Worm (Caenorhabditis elegans): Measurements from ENCODE around the gene ubl-1.
A peak's percentile ranks its signal among the peaks of the same experiment; 100 is the strongest.

DNA sequence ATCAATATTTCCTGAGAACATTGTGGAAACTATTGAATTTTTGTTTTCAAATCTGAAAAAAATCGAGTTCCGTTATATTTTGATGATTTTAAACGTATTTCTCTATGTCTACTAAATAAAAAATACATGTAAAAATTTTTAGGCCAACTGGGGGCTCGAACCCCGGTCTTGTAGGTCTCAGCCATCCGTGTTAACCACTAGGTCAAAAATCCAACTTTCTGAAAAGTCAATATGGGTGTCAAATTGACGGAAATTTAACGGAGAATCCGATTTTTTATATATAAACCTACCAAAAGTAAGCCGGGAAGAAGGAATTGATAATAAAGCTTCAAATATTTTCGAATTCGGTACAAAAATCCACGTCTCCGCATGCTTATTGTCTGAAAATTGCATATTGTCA, 38.2 kb downstream of the ubl-1 start:
- TF ChIP-seq K11D2.4 (GFP tag; IDR thresholded peaks at IDR 0.05) (no peak), aptf-3 (GFP tag; IDR thresholded peaks at IDR 0.05) (no peak), fkh-3 (tag; optimal IDR thresholded peaks at IDR 0.05) (no peak), ceh-40 (GFP tag; IDR thresholded peaks at IDR 0.05) (no peak), F39B2.1 (GFP tag; IDR thresholded peaks at IDR 0.05) (no peak), F49E8.2 (tag; optimal IDR thresholded peaks at IDR 0.05; ENCODE audit: insufficient read depth) (no peak), pha-4 (tag; optimal IDR thresholded peaks at IDR 0.05) (no peak), zfh-2 (GFP tag; conservative IDR thresholded peaks at IDR 0.05) (no peak), B0261.1 (tag; optimal IDR thresholded peaks at IDR 0.05) (peak; percentile 47), ama-1 (optimal IDR thresholded peaks at IDR 0.05) (no peak), ama-1 (GFP tag; optimal IDR thresholded peaks at IDR 0.05) (no peak), C06A6.2 (GFP tag; conservative IDR thresholded peaks at IDR 0.05) (no peak)
